Worm (Caenorhabditis elegans) whole organism, L4 larva: ENCODE data around the gene tpan-1.

Experiments
- F10B5.3 ChIP-seq: sonication (generic microtip); optimal IDR thresholded peaks from 2 replicates; lab custom pipeline; 2016; ENCODE audit warnings: mild to moderate bottlenecking, missing genetic modification characterization, missing compliant biosample characterization
- F37D6.2 ChIP-seq: sonication (generic microtip); optimal IDR thresholded peaks from 2 replicates; lab custom pipeline; 2016; ENCODE audit warnings: mild to moderate bottlenecking, missing genetic modification characterization, missing compliant biosample characterization
- F49E8.2 ChIP-seq: sonication (generic microtip); optimal IDR thresholded peaks from 2 replicates; lab custom pipeline; 2016; ENCODE audit warnings: missing compliant biosample characterization, mild to moderate bottlenecking, missing genetic modification characterization, borderline replicate concordance
- R02D3.7 ChIP-seq: fragments of 150-350 bp; sonication (generic microtip); optimal IDR thresholded peaks from 3 replicates; lab custom pipeline; 2014; ENCODE audit warnings: missing biosample characterization, missing genetic modification characterization
- T20F7.1 ChIP-seq: fragments of 200-800 bp; sonication (Bioruptor generic); optimal IDR thresholded peaks from 2 replicates; lab custom pipeline; 2018; ENCODE audit warnings: mild to moderate bottlenecking, missing genetic modification characterization, missing compliant biosample characterization
- T26A8.4 ChIP-seq: fragments of 200-800 bp; sonication (Bioruptor generic); IDR thresholded peaks from 2 replicates; pipeline ENCODE4 v1.3.6; 2022; ENCODE audit warnings: missing genetic modification characterization, missing compliant biosample characterization
- Y105C5A.15 ChIP-seq: fragments of 200-800 bp; sonication (Bioruptor generic); IDR thresholded peaks from 2 replicates; pipeline ENCODE4 v1.3.6; 2022; ENCODE audit warnings: missing genetic modification characterization, missing compliant biosample characterization
- Y48G9A.11 ChIP-seq: fragments of 200-800 bp; sonication (Bioruptor generic); IDR thresholded peaks from 2 replicates; pipeline ENCODE4 v1.3.6; 2022; ENCODE audit warnings: missing genetic modification reagents, missing genetic modification characterization, missing compliant biosample characterization
- Y5F2A.4 ChIP-seq: fragments of 200-800 bp; sonication (Bioruptor generic); optimal IDR thresholded peaks from 2 replicates; lab custom pipeline; 2018; ENCODE audit warnings: mild to moderate bottlenecking, missing genetic modification characterization, missing compliant biosample characterization
- Y75B8A.6 ChIP-seq: fragments of 200-800 bp; sonication (Bioruptor generic); IDR thresholded peaks from 2 replicates; pipeline ENCODE4 v1.3.6; 2022; ENCODE audit warnings: missing genetic modification reagents, missing genetic modification characterization, missing compliant biosample characterization
- ZK546.5 ChIP-seq, 2 experiments: sonication (generic microtip); optimal IDR thresholded peaks; 2 replicates each; lab custom pipeline; 2017; ENCODE audit warnings: missing biosample characterization in 2 of 2, missing genetic modification characterization in 2 of 2
- aha-1 ChIP-seq: fragments of 150-350 bp; peaks from one replicate; lab custom pipeline; 2014; ENCODE audit warnings: missing biosample characterization, missing genetic modification characterization
- attf-4 ChIP-seq: sonication (generic microtip); optimal IDR thresholded peaks from 3 replicates; lab custom pipeline; 2017; ENCODE audit warnings: missing biosample characterization, missing genetic modification characterization
- ceh-20 ChIP-seq: fragments of 200-800 bp; sonication (Bioruptor generic); IDR thresholded peaks from 2 replicates; pipeline ENCODE4 v1.3.6; 2022; ENCODE audit warnings: missing genetic modification reagents, missing genetic modification characterization, missing compliant biosample characterization
- ceh-32 ChIP-seq: sonication (generic microtip); optimal IDR thresholded peaks from 2 replicates; lab custom pipeline; 2016; ENCODE audit warnings: mild to moderate bottlenecking, missing genetic modification characterization, missing compliant biosample characterization; ENCODE audit not compliant: poor library complexity
- ceh-44 ChIP-seq: fragments of 200-800 bp; sonication (Bioruptor generic); IDR thresholded peaks from 2 replicates; pipeline ENCODE4 v1.3.6; 2022; ENCODE audit warnings: missing genetic modification reagents, missing genetic modification characterization, missing compliant biosample characterization
- ceh-82 ChIP-seq: sonication (generic microtip); optimal IDR thresholded peaks from 2 replicates; lab custom pipeline; 2017; ENCODE audit warnings: missing biosample characterization, missing genetic modification characterization
- ces-1 ChIP-seq: fragments of 150-350 bp; sonication (generic microtip); optimal IDR thresholded peaks from 4 replicates; lab custom pipeline; 2014; ENCODE audit warnings: missing biosample characterization, missing genetic modification reagents, missing genetic modification characterization
- cey-2 ChIP-seq: sonication (generic microtip); optimal IDR thresholded peaks from 3 replicates; lab custom pipeline; 2017; ENCODE audit warnings: missing genetic modification characterization, mild to moderate bottlenecking, missing compliant biosample characterization, antibody characterized with exemption, borderline replicate concordance; ENCODE audit not compliant: insufficient read depth
- ctbp-1 ChIP-seq: fragments of 200-800 bp; sonication (Bioruptor generic); IDR thresholded peaks from 2 replicates; pipeline ENCODE4 v1.3.6; 2022; ENCODE audit warnings: missing genetic modification reagents, missing genetic modification characterization, missing compliant biosample characterization
- daf-12 ChIP-seq: fragments of 150-350 bp; optimal IDR thresholded peaks from 2 replicates; lab custom pipeline; 2014; ENCODE audit warnings: missing biosample characterization, missing genetic modification reagents, missing genetic modification characterization
- daf-19 ChIP-seq: fragments of 200-800 bp; sonication (Bioruptor generic); conservative IDR thresholded peaks from 2 replicates; pipeline ENCODE4 v1.3.6; 2022; ENCODE audit warnings: missing genetic modification characterization, missing compliant biosample characterization
- daf-8 ChIP-seq: fragments of 200-800 bp; sonication (Bioruptor generic); IDR thresholded peaks from 2 replicates; pipeline ENCODE4 v1.3.6; 2022; ENCODE audit warnings: missing genetic modification characterization, missing compliant biosample characterization
- dmd-8 ChIP-seq: fragments of 200-800 bp; sonication (Bioruptor generic); IDR thresholded peaks from 2 replicates; pipeline ENCODE4 v1.3.6; 2022; ENCODE audit warnings: missing genetic modification characterization, missing compliant biosample characterization
- dpl-1 ChIP-seq: fragments of 150-350 bp; optimal IDR thresholded peaks from 2 replicates; lab custom pipeline; 2014; ENCODE audit warnings: missing biosample characterization, missing genetic modification reagents, missing genetic modification characterization
- duxl-1 ChIP-seq: sonication (generic microtip); optimal IDR thresholded peaks from 2 replicates; lab custom pipeline; 2016; ENCODE audit warnings: mild to moderate bottlenecking, missing genetic modification characterization, moderate library complexity, missing compliant biosample characterization; ENCODE audit not compliant: poor library complexity
- hif-1 ChIP-seq, 2 experiments: sonication (generic microtip); optimal IDR thresholded peaks; 2 replicates each; lab custom pipeline; 2016 to 2017; ENCODE audit warnings: missing compliant biosample characterization in 2 of 2, missing genetic modification characterization in 2 of 2, missing genetic modification reagents in 2 of 2, missing genotype in 2 of 2, mild to moderate bottlenecking in 1 of 2
- hlh-30 ChIP-seq: sonication (generic microtip); optimal IDR thresholded peaks from 2 replicates; lab custom pipeline; 2017; ENCODE audit warnings: antibody characterized with exemption, mild to moderate bottlenecking, missing genetic modification characterization, missing compliant biosample characterization; ENCODE audit not compliant: insufficient read depth
- lim-7 ChIP-seq: fragments of 200-800 bp; sonication (Bioruptor generic); IDR thresholded peaks from 2 replicates; pipeline ENCODE4 v1.3.6; 2022; ENCODE audit warnings: missing genetic modification characterization, missing compliant biosample characterization
- lin-1 ChIP-seq: fragments of 200-800 bp; sonication (Bioruptor generic); IDR thresholded peaks from 2 replicates; pipeline ENCODE4 v1.3.6; 2022; ENCODE audit warnings: missing genetic modification reagents, missing genetic modification characterization, missing compliant biosample characterization
- lin-29 ChIP-seq: fragments of 200-800 bp; sonication (Bioruptor generic); IDR thresholded peaks from 2 replicates; pipeline ENCODE4 v1.3.6; 2022; ENCODE audit warnings: missing genetic modification reagents, missing genetic modification characterization, missing compliant biosample characterization
- lin-39 ChIP-seq: fragments of 150-350 bp; optimal IDR thresholded peaks from 2 replicates; lab custom pipeline; 2014; ENCODE audit warnings: missing biosample characterization, missing genetic modification reagents, missing genetic modification characterization
- madf-9 ChIP-seq: fragments of 200-800 bp; sonication (Bioruptor generic); conservative IDR thresholded peaks from 2 replicates; pipeline ENCODE4 v1.3.6; 2022; ENCODE audit warnings: missing genetic modification reagents, missing genetic modification characterization, missing compliant biosample characterization
- mdl-1 ChIP-seq, 2 experiments: fragments of 150-350 bp in 1 of 2; sonication (generic microtip) in 1 of 2; optimal IDR thresholded peaks; 2 replicates each; lab custom pipeline; 2014 to 2017; ENCODE audit warnings: missing biosample characterization in 2 of 2, missing genetic modification characterization in 2 of 2
- mep-1 ChIP-seq: fragments of 150-350 bp; sonication (generic microtip); optimal IDR thresholded peaks from 3 replicates; lab custom pipeline; 2014; ENCODE audit warnings: missing biosample characterization, missing genetic modification characterization
- mes-2 ChIP-seq: sonication (generic microtip); optimal IDR thresholded peaks from 2 replicates; lab custom pipeline; 2016; ENCODE audit warnings: missing genotype, mild to moderate bottlenecking, missing genetic modification characterization, missing compliant biosample characterization; ENCODE audit not compliant: poor library complexity, severe bottlenecking
- mxl-2 ChIP-seq: fragments of 200-800 bp; sonication (Bioruptor generic); conservative IDR thresholded peaks from 2 replicates; pipeline ENCODE4 v1.3.6; 2022; ENCODE audit warnings: missing genetic modification reagents, missing genetic modification characterization, missing compliant biosample characterization
- nhr-10 ChIP-seq: fragments of 150-350 bp; optimal IDR thresholded peaks from 2 replicates; lab custom pipeline; 2014; ENCODE audit warnings: missing biosample characterization, missing genetic modification characterization
- nhr-111 ChIP-seq: fragments of 200-800 bp; sonication (Bioruptor generic); optimal IDR thresholded peaks from 2 replicates; lab custom pipeline; 2018; ENCODE audit warnings: mild to moderate bottlenecking, missing genetic modification characterization, missing compliant biosample characterization
- nhr-28 ChIP-seq: fragments of 150-350 bp; optimal IDR thresholded peaks from 2 replicates; lab custom pipeline; 2014; ENCODE audit warnings: missing biosample characterization, missing genetic modification characterization
- nhr-77 ChIP-seq: fragments of 150-350 bp; optimal IDR thresholded peaks from 2 replicates; lab custom pipeline; 2014; ENCODE audit warnings: missing biosample characterization, missing genetic modification characterization
- rbr-2 ChIP-seq: sonication (generic microtip); optimal IDR thresholded peaks from 2 replicates; lab custom pipeline; 2016; ENCODE audit warnings: missing genotype, missing genetic modification characterization, missing compliant biosample characterization
- set-16 ChIP-seq: fragments of 200-800 bp; sonication (Bioruptor generic); IDR thresholded peaks from 2 replicates; pipeline ENCODE4 v1.3.6; 2022; ENCODE audit warnings: missing genetic modification reagents, missing genetic modification characterization, missing compliant biosample characterization
- spr-3 ChIP-seq: fragments of 200-800 bp; sonication (Bioruptor generic); optimal IDR thresholded peaks from 2 replicates; lab custom pipeline; 2018; ENCODE audit warnings: mild to moderate bottlenecking, missing genetic modification characterization, missing compliant biosample characterization
- unc-130 ChIP-seq: sonication (generic microtip); optimal IDR thresholded peaks from 2 replicates; lab custom pipeline; 2016; ENCODE audit warnings: missing genetic modification reagents, missing genetic modification characterization, missing compliant biosample characterization
- vab-7 ChIP-seq: fragments of 200-800 bp; sonication (Bioruptor generic); IDR thresholded peaks from 2 replicates; pipeline ENCODE4 v1.3.6; 2022; ENCODE audit warnings: missing genetic modification reagents, missing genetic modification characterization, missing compliant biosample characterization
- zag-1 ChIP-seq: fragments of 150-350 bp; optimal IDR thresholded peaks from 2 replicates; lab custom pipeline; 2014; ENCODE audit warnings: missing biosample characterization, missing genetic modification characterization
- zfp-3 ChIP-seq: fragments of 200-800 bp; sonication (Bioruptor generic); conservative IDR thresholded peaks from 2 replicates; pipeline ENCODE4 v1.3.6; 2022; ENCODE audit warnings: missing genetic modification reagents, missing genetic modification characterization, missing compliant biosample characterization
- zip-11 ChIP-seq: fragments of 200-800 bp; sonication (Bioruptor generic); IDR thresholded peaks from 2 replicates; pipeline ENCODE4 v1.3.6; 2022; ENCODE audit warnings: missing genetic modification characterization, missing compliant biosample characterization
- zip-2 ChIP-seq: fragments of 150-350 bp; optimal IDR thresholded peaks from 2 replicates; lab custom pipeline; 2014; ENCODE audit warnings: missing biosample characterization, missing genetic modification characterization
- ztf-11 ChIP-seq: fragments of 150-350 bp; optimal IDR thresholded peaks from 2 replicates; lab custom pipeline; 2014; ENCODE audit warnings: missing biosample characterization, missing genetic modification characterization
- ztf-7 ChIP-seq: fragments of 150-350 bp; optimal IDR thresholded peaks from 2 replicates; lab custom pipeline; 2014; ENCODE audit warnings: missing biosample characterization, missing genetic modification characterization

The tpan-1 gene

ce11 chrV:20782188-20782587 lies 7.1 kb upstream of the tpan-1 start (continued):
- TF ChIP-seq attf-4 (tag; lab: Kevin White, UChicago) (no peak), lin-39 (tag; lab: Kevin White, UChicago) (no peak), zag-1 (tag; lab: Kevin White, UChicago) (no peak), lin-1 (GFP tag; lab: Robert Waterston, UW) (no peak), madf-9 (GFP tag; lab: Robert Waterston, UW) (no peak), ZK546.5 (tag; optimal IDR thresholded peaks at IDR 0.05; lab: Kevin White, UChicago) (no peak), nhr-77 (no peak), ctbp-1 (GFP tag; lab: Robert Waterston, UW) (peak; percentile 83), Y75B8A.6 (GFP tag; lab: Robert Waterston, UW) (no peak), spr-3 (GFP tag; lab: Kevin White, UChicago) (no peak), cey-2 (tag; lab: Kevin White, UChicago) (no peak), ces-1 (GFP tag; lab: Kevin White, UChicago) (peak; percentile 94), Y48G9A.11 (GFP tag; lab: Robert Waterston, UW) (no peak), dmd-8 (no peak), lim-7 (no peak), dpl-1 (GFP tag; lab: Kevin White, UChicago) (no peak), mep-1 (tag; lab: Kevin White, UChicago) (peak; percentile 82), Y5F2A.4 (GFP tag; lab: Kevin White, UChicago) (no peak), ztf-7 (no peak), rbr-2 (tag; lab: Kevin White, UChicago) (peak; percentile 47), set-16 (no peak), hlh-30 (tag; lab: Kevin White, UChicago) (peak; percentile 84), daf-19 (GFP tag; lab: Robert Waterston, UW) (no peak), lin-29 (GFP tag; lab: Robert Waterston, UW) (no peak), vab-7 (no peak; the same call in 1 of the 2 replicates), daf-8 (GFP tag; lab: Robert Waterston, UW) (no peak), nhr-111 (GFP tag; lab: Kevin White, UChicago) (no peak), R02D3.7 (tag; lab: Kevin White, UChicago) (no peak), mes-2 (no peak), F37D6.2 (tag; lab: Kevin White, UChicago) (peak; percentile 39), zfp-3 (GFP tag; lab: Robert Waterston, UW) (no peak), zip-11 (no peak), F49E8.2 (tag; lab: Kevin White, UChicago) (no peak), mxl-2 (GFP tag; lab: Robert Waterston, UW) (no peak), zip-2 (tag; lab: Kevin White, UChicago) (no peak), F10B5.3 (tag; lab: Kevin White, UChicago) (no peak), ceh-44 (GFP tag; lab: Robert Waterston, UW) (no peak), aha-1 (tag; lab: Kevin White, UChicago) (peak; percentile 82), ceh-32 (tag; lab: Kevin White, UChicago) (no peak), Y105C5A.15 (no peak), nhr-28 (tag; lab: Kevin White, UChicago) (no peak), ztf-11 (tag; lab: Kevin White, UChicago) (no peak), T20F7.1 (peak; percentile 15), ceh-82 (no peak), T26A8.4 (no peak), nhr-10 (tag; lab: Kevin White, UChicago) (no peak), daf-12 (tag; lab: Kevin White, UChicago) (no peak), hif-1 (tag; optimal IDR thresholded peaks at IDR 0.05; lab: Kevin White, UChicago) (peak in 1 of 2 experiments; percentile 70), mdl-1 (tag; optimal IDR thresholded peaks at IDR 0.05; lab: Kevin White, UChicago) (peak; percentile 20 to 86), unc-130 (GFP tag; lab: Kevin White, UChicago) (no peak), duxl-1 (tag; lab: Kevin White, UChicago) (peak; percentile 17), ceh-20 (GFP tag; lab: Robert Waterston, UW) (no peak)
